Worm (Caenorhabditis elegans) whole organism, mixed stage, embryonic: Measurements from ENCODE around the gene Y42G9A.1.
A peak's percentile ranks its signal among the peaks of the same experiment; 100 is the strongest.

Experiments used
- elt-1 ChIP-seq: sonication (generic microtip); optimal IDR thresholded peaks from 2 replicates; lab custom pipeline; 2017; ENCODE audit warnings: missing genetic modification characterization, mild to moderate bottlenecking, missing compliant biosample characterization, antibody characterized with exemption, moderate library complexity, borderline replicate concordance; ENCODE audit not compliant: insufficient read depth
- elt-3 ChIP-seq: fragments of 150-350 bp; optimal IDR thresholded peaks from 2 replicates; lab custom pipeline; 2014; ENCODE audit warnings: missing biosample characterization, missing genetic modification characterization
- lsy-2 ChIP-seq: fragments of 150-350 bp; optimal IDR thresholded peaks from 2 replicates; lab custom pipeline; 2014; ENCODE audit warnings: missing biosample characterization, missing genetic modification characterization
- mls-2 ChIP-seq: sonication (generic microtip); optimal IDR thresholded peaks from 2 replicates; lab custom pipeline; 2016; ENCODE audit warnings: mild to moderate bottlenecking, missing genetic modification characterization, moderate library complexity, missing compliant biosample characterization
- nhr-237 ChIP-seq: fragments of 150-350 bp; optimal IDR thresholded peaks from 2 replicates; lab custom pipeline; 2014; ENCODE audit warnings: missing biosample characterization, missing genetic modification characterization
- pha-4 ChIP-seq: fragments of 150-350 bp; optimal IDR thresholded peaks from 2 replicates; lab custom pipeline; 2018; ENCODE audit warnings: missing biosample characterization, missing genetic modification reagents, missing genetic modification characterization
- snpc-4 ChIP-seq: fragments of 150-350 bp; optimal IDR thresholded peaks from 2 replicates; lab custom pipeline; 2014; ENCODE audit warnings: missing biosample characterization, missing genetic modification characterization
- sptf-1 ChIP-seq: sonication (generic microtip); optimal IDR thresholded peaks from 2 replicates; lab custom pipeline; 2017; ENCODE audit warnings: mild to moderate bottlenecking, missing genetic modification characterization, moderate library complexity, missing compliant biosample characterization
- unc-62 ChIP-seq: fragments of 150-350 bp; optimal IDR thresholded peaks from 2 replicates; lab custom pipeline; 2014; ENCODE audit warnings: missing biosample characterization, missing genetic modification reagents, missing genetic modification characterization
- zip-8 ChIP-seq: fragments of 150-350 bp; optimal IDR thresholded peaks from 2 replicates; lab custom pipeline; 2014; ENCODE audit warnings: missing biosample characterization, missing genetic modification characterization
- ztf-11 ChIP-seq: fragments of 150-350 bp; optimal IDR thresholded peaks from 2 replicates; lab custom pipeline; 2014; ENCODE audit warnings: missing biosample characterization, missing genetic modification characterization

ce11 chrIII:6134111-6134510 lies 15.7 kb upstream of the Y42G9A.1 start:
- TF ChIP-seq elt-1 (tag; lab: Kevin White, UChicago) (no peak), elt-3 (no peak), snpc-4 (tag; lab: Kevin White, UChicago) (no peak), lsy-2 (tag; lab: Kevin White, UChicago) (no peak), ztf-11 (no peak), pha-4 (no peak), zip-8 (tag; lab: Kevin White, UChicago) (peak; percentile 92), nhr-237 (tag; lab: Kevin White, UChicago) (no peak), unc-62 (GFP tag; lab: Kevin White, UChicago) (no peak), mls-2 (no peak), sptf-1 (tag; lab: Kevin White, UChicago) (no peak)
